Worm (Caenorhabditis elegans): ENCODE data around the gene C07G1.7.

C07G1.7 gene

ce11 chrIV:8219987-8220386 is 8.3 kb upstream of the C07G1.7 start, which contains the start of gene ocr-2:
ocr-2 (minus strand) TSS chrIV:8220087.
- TF ChIP-seq somi-1 (GFP tag; optimal IDR thresholded peaks at IDR 0.05) (no peak), madf-10 (tag; optimal IDR thresholded peaks at IDR 0.05) (no peak), rpc-1 (optimal IDR thresholded peaks at IDR 0.05) (no peak), rpc-1 (tag; optimal IDR thresholded peaks at IDR 0.05) (no peak), athp-1 (tag; optimal IDR thresholded peaks at IDR 0.05) (no peak), F37B4.10 (GFP tag; IDR thresholded peaks at IDR 0.05) (no peak), aptf-3 (GFP tag; IDR thresholded peaks at IDR 0.05) (no peak), nfyb-1 (GFP tag; IDR thresholded peaks at IDR 0.05) (no peak), F22D6.2 (tag; optimal IDR thresholded peaks at IDR 0.05) (no peak), ets-4 (GFP tag; optimal IDR thresholded peaks at IDR 0.05) (no peak), F55B11.4 (tag; optimal IDR thresholded peaks at IDR 0.05; ENCODE audit: borderline replicate concordance, insufficient read depth) (no peak), sptf-2 (GFP tag; optimal IDR thresholded peaks at IDR 0.05) (no peak), let-607 (tag; optimal IDR thresholded peaks at IDR 0.05) (no peak)

- no peak for TF ChIP-seq lsy-27 (tag; optimal IDR thresholded peaks at IDR 0.05; ENCODE audit: borderline replicate concordance, insufficient read depth)
- TF ChIP-seq hrde-1 (tag; optimal IDR thresholded peaks at IDR 0.05; ENCODE audit: borderline replicate concordance) = no peak
- TF ChIP-seq ztf-22 (GFP tag; optimal IDR thresholded peaks at IDR 0.05) = no peak
- TF ChIP-seq K12H6.12 (tag; optimal IDR thresholded peaks at IDR 0.05) = no peak
- no peak for TF ChIP-seq ztf-25 (GFP tag; IDR thresholded peaks at IDR 0.05)
These were observed 1.3 kb downstream of the C07G1.7 start, which contains the start of gene C07G1.6 for ce11 chrIV:8210300-8210699. C07G1.6 (minus strand) TSS chrIV:8210400.

- TF ChIP-seq lsy-27 (tag; optimal IDR thresholded peaks at IDR 0.05; ENCODE audit: borderline replicate concordance, insufficient read depth) (no peak), dpl-1 (GFP tag; optimal IDR thresholded peaks at IDR 0.05) (no peak), F55B11.4 (tag; optimal IDR thresholded peaks at IDR 0.05; ENCODE audit: borderline replicate concordance, insufficient read depth) (no peak), lir-1 (GFP tag; conservative IDR thresholded peaks at IDR 0.05) (no peak), xnd-1 (tag; optimal IDR thresholded peaks at IDR 0.05) (no peak), F57C9.4 (tag; optimal IDR thresholded peaks at IDR 0.05) (no peak), ceh-91 (GFP tag; IDR thresholded peaks at IDR 0.05) (no peak), somi-1 (GFP tag; optimal IDR thresholded peaks at IDR 0.05) (no peak), attf-6 (GFP tag; IDR thresholded peaks at IDR 0.05) (no peak)
These were observed 2.8 kb downstream of the C07G1.7 start for ce11 chrIV:8208855-8209254.

ce11 chrIV:8206314-8206713 is 5.3 kb downstream of the C07G1.7 start, which contains the start of gene svh-1:
svh-1 (plus strand) TSS chrIV:8206614.
- TF ChIP-seq F37B4.10 (GFP tag; IDR thresholded peaks at IDR 0.05) = no peak
- TF ChIP-seq atf-7 (tag; optimal IDR thresholded peaks at IDR 0.05) = no peak
- no peak for TF ChIP-seq zim-3 (tag; optimal IDR thresholded peaks at IDR 0.05)
- TF ChIP-seq nhr-179 (tag; optimal IDR thresholded peaks at IDR 0.05) = no peak
- TF ChIP-seq Y53G8AR.9 (GFP tag; conservative IDR thresholded peaks at IDR 0.05) = no peak
- TF ChIP-seq ekl-4 (GFP tag; IDR thresholded peaks at IDR 0.05) = no peak
- no peak for TF ChIP-seq rpc-1 (optimal IDR thresholded peaks at IDR 0.05)
- TF ChIP-seq rpc-1 (tag; optimal IDR thresholded peaks at IDR 0.05) = no peak
- TF ChIP-seq F55B11.4 (tag; optimal IDR thresholded peaks at IDR 0.05; ENCODE audit: borderline replicate concordance, insufficient read depth) = no peak
- no peak for TF ChIP-seq Y53F4B.3 (GFP tag; IDR thresholded peaks at IDR 0.05)
- no peak for TF ChIP-seq mes-4 (tag; optimal IDR thresholded peaks at IDR 0.05)
- TF ChIP-seq athp-1 (tag; optimal IDR thresholded peaks at IDR 0.05) = no peak
- TF ChIP-seq Y56A3A.18 (GFP tag; IDR thresholded peaks at IDR 0.05) = no peak
- TF ChIP-seq T26A5.8 (tag; optimal IDR thresholded peaks at IDR 0.05) = no peak
- TF ChIP-seq lin-35 (GFP tag; optimal IDR thresholded peaks at IDR 0.05) = no peak
- no peak for TF ChIP-seq ceh-79 (tag; optimal IDR thresholded peaks at IDR 0.05)
- no peak for TF ChIP-seq hsf-1 (GFP tag; IDR thresholded peaks at IDR 0.05)
- no peak for TF ChIP-seq ets-4 (GFP tag; optimal IDR thresholded peaks at IDR 0.05)
- TF ChIP-seq let-526 (GFP tag; IDR thresholded peaks at IDR 0.05) = no peak
- no peak for TF ChIP-seq hlh-12 (tag; optimal IDR thresholded peaks at IDR 0.05)
- no peak for TF ChIP-seq efl-1 (GFP tag; optimal IDR thresholded peaks at IDR 0.05)
